Fruit fly (Drosophila melanogaster) whole organism: Measurements from ENCODE around the gene Kul.

Experiments
- CG8478 ChIP-seq: fragments of >200 bp; optimal IDR thresholded peaks from 2 replicates; lab custom pipeline; 2018; ENCODE audit warnings: inconsistent platforms
- Dll ChIP-seq: fragments of >200 bp; optimal IDR thresholded peaks from 2 replicates; lab custom pipeline; 2017
- EcR ChIP-seq, 2 experiments: fragments of >200 bp; optimal IDR thresholded peaks; 2 replicates each; lab custom pipeline; 2017; ENCODE audit warnings: missing biosample characterization in 2 of 2, missing genetic modification characterization in 2 of 2, missing genetic modification reagents in 2 of 2
- pan ChIP-seq: fragments of >200 bp; optimal IDR thresholded peaks from 2 replicates; lab custom pipeline; 2017
- psq ChIP-seq: fragments of >200 bp; optimal IDR thresholded peaks from 2 replicates; lab custom pipeline; 2017
- usp ChIP-seq: fragments of >200 bp; optimal IDR thresholded peaks from 2 replicates; lab custom pipeline; 2017; ENCODE audit warnings: missing biosample characterization, missing genetic modification characterization, mixed read lengths

DNA sequence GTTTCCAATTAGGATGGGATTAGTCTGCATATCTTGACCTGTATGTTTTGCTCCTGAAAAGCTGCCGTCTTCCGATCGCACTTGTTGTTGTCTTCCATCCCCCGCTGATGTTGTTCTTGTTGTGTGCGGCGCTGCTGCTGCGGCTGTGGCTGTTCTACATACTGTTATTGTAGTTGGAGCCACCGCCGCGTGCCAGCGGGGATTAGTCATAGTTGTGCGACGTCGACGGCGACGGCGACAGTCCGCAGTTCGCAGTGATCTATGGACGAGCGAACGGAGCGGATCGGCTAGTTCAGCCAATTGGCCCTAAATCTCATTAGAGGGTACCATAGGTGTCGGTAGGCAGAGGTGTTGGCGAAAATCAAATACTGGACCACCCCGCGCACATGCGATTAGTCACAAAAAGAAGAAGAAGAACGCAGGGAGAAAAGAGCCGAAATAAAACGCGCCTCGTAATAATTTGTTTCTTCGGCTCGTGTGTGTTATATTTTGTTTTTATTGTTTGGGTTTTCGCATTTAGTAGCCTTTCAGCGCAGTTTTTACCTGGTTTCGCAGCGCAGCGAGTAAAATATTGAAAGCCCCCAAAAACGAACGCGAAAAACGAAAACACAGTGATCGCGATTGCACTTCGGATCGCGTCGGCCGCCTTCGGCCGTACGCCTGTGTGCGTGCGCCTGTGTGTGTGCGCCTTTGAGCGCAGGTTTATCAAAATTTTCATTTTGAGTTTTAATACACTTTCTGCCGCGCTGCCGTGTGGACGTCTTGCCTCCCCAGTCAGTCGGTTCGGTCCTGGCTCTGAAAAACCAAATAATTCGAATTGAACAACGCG, 39.9 kb downstream of the Kul start, which contains the start of gene kay:
- TF ChIP-seq pan (lab: Kevin White, UChicago) (no peak), usp (GFP tag; lab: Kevin White, UChicago) (no peak), psq (lab: Kevin White, UChicago) (no peak), Dll (no peak), EcR (GFP tag; optimal IDR thresholded peaks at IDR 0.05; lab: Kevin White, UChicago) (no peak), CG8478 (lab: Kevin White, UChicago) (no peak)
